Fruit fly (Drosophila melanogaster) whole organism, adult: Measurements from ENCODE around the gene Nopp140.

Experiments
- CG11617 ChIP-seq: fragments of 200-800 bp; sonication (Bioruptor generic); optimal IDR thresholded peaks from 2 replicates; lab custom pipeline; 2017; ENCODE audit warnings: mild to moderate bottlenecking, missing biosample characterization, missing genetic modification reagents, missing genetic modification characterization
- CG1620 ChIP-seq: fragments of 200-800 bp; sonication (Bioruptor generic); optimal IDR thresholded peaks from 2 replicates; lab custom pipeline; 2016; ENCODE audit warnings: missing biosample characterization, missing genetic modification characterization
- CG33017 ChIP-seq: fragments of 200-800 bp; sonication (Bioruptor generic); optimal IDR thresholded peaks from 2 replicates; lab custom pipeline; 2018; ENCODE audit warnings: missing biosample characterization, mild to moderate bottlenecking, missing genetic modification characterization, moderate library complexity
- CG7101 ChIP-seq: fragments of 200-800 bp; sonication (Bioruptor generic); optimal IDR thresholded peaks from 2 replicates; lab custom pipeline; 2018; ENCODE audit warnings: missing biosample characterization, mild to moderate bottlenecking, missing genetic modification characterization, moderate library complexity
- cnc ChIP-seq, 2 experiments: fragments of >200 bp; optimal IDR thresholded peaks; 2 replicates each; lab custom pipeline; 2017
- pad ChIP-seq: fragments of 200-800 bp; sonication (Bioruptor generic); optimal IDR thresholded peaks from 3 replicates; lab custom pipeline; 2017; ENCODE audit warnings: missing biosample characterization, missing genetic modification characterization, mild to moderate bottlenecking, moderate library complexity, missing genetic modification reagents

- TF ChIP-seq CG1620 (no peak), CG33017 (tag; lab: Kevin White, UChicago) (no peak), CG11617 (GFP tag; lab: Kevin White, UChicago) (no peak), cnc (optimal IDR thresholded peaks at IDR 0.05; lab: Kevin White, UChicago) (no peak), CG7101 (no peak), pad (GFP tag; lab: Kevin White, UChicago) (no peak)
These were observed 11.9 kb downstream of the Nopp140 start, which contains the start of gene mub for dm6 chr3L:21844488-21844887.
